Fruit fly (Drosophila melanogaster) whole organism, prepupa: Measurements from ENCODE around the gene Culd.

ENCODE experiments used
- Blimp-1 ChIP-seq: fragments of 200-800 bp; sonication (Bioruptor generic); optimal IDR thresholded peaks from 3 replicates; lab custom pipeline; 2017; ENCODE audit warnings: missing biosample characterization, missing genetic modification characterization, mild to moderate bottlenecking, moderate library complexity, missing genetic modification reagents
- CG10631 ChIP-seq: fragments of 200-800 bp; sonication (Bioruptor generic); optimal IDR thresholded peaks from 2 replicates; lab custom pipeline; 2016; ENCODE audit warnings: missing biosample characterization, missing genetic modification characterization
- CG10669 ChIP-seq: fragments of 200-800 bp; sonication (Bioruptor generic); optimal IDR thresholded peaks from 3 replicates; lab custom pipeline; 2018; ENCODE audit warnings: missing biosample characterization, mild to moderate bottlenecking, missing genetic modification characterization, moderate library complexity
- CG11762 ChIP-seq: fragments of 200-800 bp; sonication (Bioruptor generic); optimal IDR thresholded peaks from 3 replicates; lab custom pipeline; 2016; ENCODE audit warnings: missing biosample characterization, missing genetic modification characterization; ENCODE audit not compliant: insufficient read depth
- CG15336 ChIP-seq: fragments of 200-800 bp; sonication (Bioruptor generic); IDR thresholded peaks from 2 replicates; pipeline ENCODE4 v1.3.6; 2022; ENCODE audit warnings: missing biosample characterization, missing genetic modification characterization
- CG1621 ChIP-seq: fragments of 200-800 bp; sonication (Bioruptor generic); optimal IDR thresholded peaks from 3 replicates; lab custom pipeline; 2018; ENCODE audit warnings: missing biosample characterization, mild to moderate bottlenecking, missing genetic modification characterization
- CG16779 ChIP-seq: fragments of 200-800 bp; sonication (Bioruptor generic); optimal IDR thresholded peaks from 3 replicates; lab custom pipeline; 2017; ENCODE audit warnings: missing biosample characterization, mild to moderate bottlenecking, missing genetic modification characterization
- CG3032 ChIP-seq: fragments of 200-800 bp; optimal IDR thresholded peaks from 2 replicates; lab custom pipeline; 2019; ENCODE audit warnings: missing biosample characterization, mild to moderate bottlenecking, missing genetic modification characterization, moderate library complexity
- CG31627 ChIP-seq: fragments of 200-800 bp; sonication (Bioruptor generic); optimal IDR thresholded peaks from 3 replicates; lab custom pipeline; 2016; ENCODE audit warnings: missing biosample characterization, missing genetic modification characterization
- CG34406 ChIP-seq: fragments of 200-800 bp; sonication (Bioruptor generic); optimal IDR thresholded peaks from 3 replicates; lab custom pipeline; 2016; ENCODE audit warnings: missing biosample characterization, missing genetic modification characterization
- CG6163 ChIP-seq: fragments of 200-800 bp; sonication (Bioruptor generic); IDR thresholded peaks from 3 replicates; pipeline ENCODE4 v1.3.6; 2022; ENCODE audit warnings: missing biosample characterization, missing genetic modification characterization
- CG6792 ChIP-seq: fragments of 200-800 bp; sonication (Bioruptor generic); optimal IDR thresholded peaks from 3 replicates; lab custom pipeline; 2016; ENCODE audit warnings: missing biosample characterization, missing genetic modification characterization
- CG6808 ChIP-seq: fragments of 200-800 bp; sonication (Bioruptor generic); optimal IDR thresholded peaks from 3 replicates; lab custom pipeline; 2017; ENCODE audit warnings: missing biosample characterization, missing genetic modification characterization, mild to moderate bottlenecking, moderate library complexity, missing genetic modification reagents
- CG6854 ChIP-seq: fragments of 200-800 bp; sonication (Bioruptor generic); optimal IDR thresholded peaks from 2 replicates; lab custom pipeline; 2017; ENCODE audit warnings: missing biosample characterization, mild to moderate bottlenecking, missing genetic modification characterization
- CG7368 ChIP-seq: fragments of 200-800 bp; sonication (Bioruptor generic); optimal IDR thresholded peaks from 3 replicates; lab custom pipeline; 2016; ENCODE audit warnings: missing biosample characterization, missing genetic modification characterization
- CG8119 ChIP-seq: fragments of 200-800 bp; sonication (Bioruptor generic); IDR thresholded peaks from 3 replicates; pipeline ENCODE4 v1.3.6; 2022; ENCODE audit warnings: missing biosample characterization, missing genetic modification characterization
- CG8632 ChIP-seq: fragments of 200-800 bp; sonication (Bioruptor generic); optimal IDR thresholded peaks from 3 replicates; lab custom pipeline; 2016; ENCODE audit warnings: missing biosample characterization, missing genetic modification characterization
- Eip75B ChIP-seq: fragments of 200-800 bp; sonication (Bioruptor generic); optimal IDR thresholded peaks from 3 replicates; lab custom pipeline; 2016; ENCODE audit warnings: missing biosample characterization, missing genetic modification characterization
- Eip78C ChIP-seq: fragments of 200-800 bp; sonication (Bioruptor generic); peaks from one replicate; lab custom pipeline; 2016; ENCODE audit warnings: missing biosample characterization, missing genetic modification characterization
- Eip93F ChIP-seq: fragments of 200-800 bp; sonication (Bioruptor generic); optimal IDR thresholded peaks from 2 replicates; lab custom pipeline; 2016; ENCODE audit warnings: missing biosample characterization, mild to moderate bottlenecking, missing genetic modification characterization
- Ets21C ChIP-seq: fragments of 200-800 bp; sonication (Bioruptor generic); optimal IDR thresholded peaks from 3 replicates; lab custom pipeline; 2016; ENCODE audit warnings: missing biosample characterization, missing genetic modification characterization
- Ets96B ChIP-seq: fragments of 200-800 bp; optimal IDR thresholded peaks from 2 replicates; lab custom pipeline; 2019; ENCODE audit warnings: missing biosample characterization, mild to moderate bottlenecking, missing genetic modification characterization, moderate library complexity
- Gug ChIP-seq: fragments of 200-800 bp; sonication (Bioruptor generic); IDR thresholded peaks from 2 replicates; pipeline ENCODE4 v1.3.6; 2022; ENCODE audit warnings: missing biosample characterization, missing genetic modification characterization
- Hr38 ChIP-seq: sonication (Bioruptor generic); optimal IDR thresholded peaks from 2 replicates; lab custom pipeline; 2016; ENCODE audit warnings: missing biosample characterization, missing genetic modification characterization
- Hr39 ChIP-seq: fragments of 200-800 bp; sonication (Bioruptor generic); optimal IDR thresholded peaks from 2 replicates; lab custom pipeline; 2016; ENCODE audit warnings: missing biosample characterization, missing genetic modification characterization
- Lpt ChIP-seq: fragments of 200-800 bp; sonication (Bioruptor generic); optimal IDR thresholded peaks from 3 replicates; lab custom pipeline; 2016; ENCODE audit warnings: missing biosample characterization, missing genetic modification characterization
- Met ChIP-seq: fragments of 200-800 bp; sonication (Bioruptor generic); optimal IDR thresholded peaks from 3 replicates; lab custom pipeline; 2016; ENCODE audit warnings: missing biosample characterization, missing genetic modification characterization
- OdsH ChIP-seq: fragments of 200-800 bp; sonication (Bioruptor generic); optimal IDR thresholded peaks from 3 replicates; lab custom pipeline; 2016; ENCODE audit warnings: missing biosample characterization, missing genetic modification characterization
- Smox ChIP-seq: fragments of 200-800 bp; sonication (Bioruptor generic); optimal IDR thresholded peaks from 3 replicates; lab custom pipeline; 2016; ENCODE audit warnings: missing biosample characterization, missing genetic modification characterization
- Sox102F ChIP-seq: fragments of 200-800 bp; sonication (Bioruptor generic); optimal IDR thresholded peaks from 2 replicates; lab custom pipeline; 2016; ENCODE audit warnings: missing biosample characterization, mild to moderate bottlenecking, missing genetic modification characterization
- acj6 ChIP-seq: fragments of 200-800 bp; sonication (Bioruptor generic); optimal IDR thresholded peaks from 3 replicates; lab custom pipeline; 2016; ENCODE audit warnings: missing biosample characterization, missing genetic modification characterization
- cyc ChIP-seq: fragments of 200-800 bp; sonication (Bioruptor generic); optimal IDR thresholded peaks from 3 replicates; lab custom pipeline; 2016; ENCODE audit warnings: missing biosample characterization, missing genetic modification characterization
- dac ChIP-seq: fragments of 200-800 bp; sonication (Bioruptor generic); optimal IDR thresholded peaks from 2 replicates; lab custom pipeline; 2017; ENCODE audit warnings: missing biosample characterization, mild to moderate bottlenecking, missing genetic modification characterization
- dsx ChIP-seq: fragments of 200-800 bp; optimal IDR thresholded peaks from 3 replicates; lab custom pipeline; 2019; ENCODE audit warnings: missing biosample characterization, mild to moderate bottlenecking, missing genetic modification characterization, moderate library complexity; ENCODE audit not compliant: poor library complexity, severe bottlenecking
- eg ChIP-seq: fragments of 200-800 bp; sonication (Bioruptor generic); IDR thresholded peaks from 3 replicates; pipeline ENCODE4 v1.3.6; 2022; ENCODE audit warnings: missing biosample characterization, missing genetic modification characterization
- fd59A ChIP-seq: fragments of 200-800 bp; sonication (Bioruptor generic); optimal IDR thresholded peaks from 2 replicates; lab custom pipeline; 2017; ENCODE audit warnings: missing biosample characterization, mild to moderate bottlenecking, missing genetic modification characterization, missing genetic modification reagents
- fd85E ChIP-seq: fragments of 200-800 bp; sonication (Bioruptor generic); optimal IDR thresholded peaks from 3 replicates; lab custom pipeline; 2016; ENCODE audit warnings: missing biosample characterization, missing genetic modification characterization
- fkh ChIP-seq: fragments of 200-800 bp; sonication (Bioruptor generic); optimal IDR thresholded peaks from 3 replicates; lab custom pipeline; 2017; ENCODE audit warnings: missing biosample characterization, mild to moderate bottlenecking, missing genetic modification characterization, moderate library complexity
- lz ChIP-seq: fragments of 200-800 bp; sonication (Bioruptor generic); optimal IDR thresholded peaks from 3 replicates; lab custom pipeline; 2016; ENCODE audit warnings: missing biosample characterization, missing genetic modification characterization
- net ChIP-seq: fragments of 200-800 bp; sonication (Bioruptor generic); optimal IDR thresholded peaks from 3 replicates; lab custom pipeline; 2016; ENCODE audit warnings: missing biosample characterization, missing genetic modification characterization
- salr ChIP-seq, 2 experiments: fragments of 200-800 bp; sonication (Bioruptor generic); optimal IDR thresholded peaks; 3 replicates each; lab custom pipeline; 2016 to 2018; ENCODE audit warnings: missing biosample characterization in 2 of 2, missing genetic modification characterization in 2 of 2, mild to moderate bottlenecking in 1 of 2
- spab ChIP-seq: fragments of 200-800 bp; sonication (Bioruptor generic); optimal IDR thresholded peaks from 2 replicates; lab custom pipeline; 2017; ENCODE audit warnings: missing biosample characterization, mild to moderate bottlenecking, missing genetic modification characterization, missing genetic modification reagents
- svp ChIP-seq: fragments of 200-800 bp; sonication (Bioruptor generic); peaks from one replicate; lab custom pipeline; 2016; ENCODE audit warnings: missing biosample characterization, missing genetic modification characterization
- topi ChIP-seq: fragments of 200-800 bp; sonication (Bioruptor generic); optimal IDR thresholded peaks from 3 replicates; lab custom pipeline; 2016; ENCODE audit warnings: missing biosample characterization, missing genetic modification characterization
- vri ChIP-seq: fragments of 200-800 bp; sonication (Bioruptor generic); optimal IDR thresholded peaks from 3 replicates; lab custom pipeline; 2016; ENCODE audit warnings: missing biosample characterization, mild to moderate bottlenecking, missing genetic modification characterization

Gene Culd

DNA sequence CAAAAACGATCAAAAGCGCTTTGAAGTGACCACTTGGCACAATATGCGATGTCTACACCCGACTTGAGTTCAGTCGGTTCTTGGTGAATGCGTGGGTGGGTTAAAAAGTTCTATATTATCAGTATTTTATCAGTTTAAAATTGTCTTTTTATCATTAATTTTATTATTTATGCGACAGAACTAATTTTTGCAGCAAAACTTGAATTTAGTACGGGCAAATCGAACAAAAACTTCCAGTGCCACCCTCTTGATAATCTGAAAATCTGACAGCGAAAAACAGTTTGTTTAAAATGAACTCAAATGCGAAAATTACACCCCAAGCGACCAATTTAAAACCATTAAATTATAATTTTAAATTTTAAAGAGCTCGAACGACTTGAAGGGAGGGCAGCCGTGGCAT is 14.8 kb upstream of the Culd start (continued):
- TF ChIP-seq acj6 (GFP tag; lab: Kevin White, UChicago) (peak; percentile 10), CG8119 (GFP tag; lab: Robert Waterston, UW) (no peak), Blimp-1 (GFP tag; lab: Kevin White, UChicago) (peak; percentile 9), lz (GFP tag; lab: Kevin White, UChicago) (peak; percentile 57), Eip93F (GFP tag; lab: Kevin White, UChicago) (no peak), CG6792 (GFP tag; lab: Kevin White, UChicago) (no peak), dac (GFP tag; lab: Kevin White, UChicago) (no peak), vri (peak; percentile 58), salr (GFP tag; optimal IDR thresholded peaks at IDR 0.05; lab: Kevin White, UChicago) (no peak), fd59A (GFP tag; lab: Kevin White, UChicago) (no peak), Eip75B (no peak)
- TF ChIP-seq, all 60 proteins: peak for 20

DNA sequence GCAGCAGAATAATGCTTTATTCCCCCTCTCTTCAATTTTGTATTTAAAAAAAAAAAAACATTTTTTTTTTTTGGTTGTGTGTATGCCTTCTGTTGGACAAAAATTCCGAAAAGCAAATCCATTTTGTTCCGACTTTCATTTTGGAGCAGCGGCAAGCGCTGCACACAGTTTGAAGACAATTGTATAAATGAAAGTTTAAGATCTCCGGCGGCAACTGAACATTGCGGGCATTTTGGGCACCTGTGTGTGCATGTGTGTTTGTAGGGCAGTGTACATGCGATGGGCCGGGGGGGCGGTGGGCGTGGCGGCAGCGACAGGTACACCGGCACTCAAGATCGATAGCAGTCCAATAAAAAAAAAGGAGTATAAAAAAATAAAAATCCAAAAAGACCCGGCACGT is 13.4 kb upstream of the Culd start:
- no peak for TF ChIP-seq Lpt
- TF ChIP-seq CG7368 = no peak
- peak; percentile 0 for TF ChIP-seq Sox102F (GFP tag; lab: Kevin White, UChicago)
- peak; percentile 50 for TF ChIP-seq svp (GFP tag; lab: Kevin White, UChicago)
- TF ChIP-seq CG6854 (GFP tag; lab: Kevin White, UChicago) = peak; percentile 18
- peak; percentile 79 for TF ChIP-seq Blimp-1 (GFP tag; lab: Kevin White, UChicago)
- peak; percentile 8 for TF ChIP-seq Eip78C (GFP tag; lab: Kevin White, UChicago)

DNA sequence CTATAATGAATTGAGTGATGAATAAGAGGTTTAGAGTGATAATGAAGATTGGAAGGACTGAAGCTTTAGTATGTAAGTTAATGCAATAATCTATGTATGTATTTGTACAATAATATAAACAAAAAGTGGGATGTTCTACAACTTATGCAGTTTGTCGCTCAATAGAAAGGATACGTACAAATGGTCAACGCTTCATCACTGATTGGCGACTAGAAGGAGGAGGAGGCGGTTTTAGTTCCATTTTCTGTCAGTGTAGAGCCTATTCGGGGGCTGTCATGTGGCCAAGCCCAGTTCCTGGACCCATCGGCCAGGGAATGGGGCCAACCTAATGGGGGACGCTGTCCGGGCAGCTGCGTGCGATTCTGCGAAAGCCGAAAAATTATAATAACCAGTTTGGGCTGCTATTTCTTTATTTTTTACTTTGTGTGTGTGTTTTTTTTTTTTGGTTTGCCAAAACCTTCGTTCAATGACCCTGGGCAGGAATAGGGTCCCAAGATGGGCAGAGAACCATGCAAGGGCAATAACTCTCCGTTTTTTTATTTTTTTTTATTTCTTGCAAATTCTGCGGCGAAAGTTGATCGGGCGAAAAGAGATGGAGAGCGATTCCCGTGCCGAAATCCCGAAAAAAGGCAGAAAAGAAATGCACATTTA is 12.7 kb upstream of the Culd start:
- TF ChIP-seq Sox102F (GFP tag; lab: Kevin White, UChicago) (peak; percentile 60), acj6 (GFP tag; lab: Kevin White, UChicago) (peak; percentile 35), Lpt (no peak), CG6163 (GFP tag; lab: Robert Waterston, UW) (peak; percentile 54; the same call in 1 of the 3 replicates), CG31627 (GFP tag; lab: Kevin White, UChicago) (peak; percentile 78), Met (GFP tag; lab: Kevin White, UChicago) (peak; percentile 84), CG1621 (tag; lab: Kevin White, UChicago) (no peak), Ets96B (tag; lab: Kevin White, UChicago) (no peak), CG7368 (no peak), eg (GFP tag; lab: Robert Waterston, UW) (no peak), CG8632 (GFP tag; lab: Kevin White, UChicago) (peak; percentile 3), CG15336 (no peak), CG10631 (GFP tag; lab: Kevin White, UChicago) (no peak), Eip75B (no peak), CG16779 (no peak), CG6792 (GFP tag; lab: Kevin White, UChicago) (peak; percentile 22), Eip93F (GFP tag; lab: Kevin White, UChicago) (peak; percentile 2), salr (GFP tag; optimal IDR thresholded peaks at IDR 0.05; lab: Kevin White, UChicago) (no peak), fd59A (GFP tag; lab: Kevin White, UChicago) (no peak), CG6808 (GFP tag; lab: Kevin White, UChicago) (no peak), Hr38 (GFP tag; lab: Kevin White, UChicago) (no peak), CG8119 (GFP tag; lab: Robert Waterston, UW) (no peak), dsx (GFP tag; lab: Kevin White, UChicago) (no peak), Blimp-1 (GFP tag; lab: Kevin White, UChicago) (no peak), OdsH (no peak), Ets21C (GFP tag; lab: Kevin White, UChicago) (peak; percentile 48), Eip78C (GFP tag; lab: Kevin White, UChicago) (peak; percentile 60), CG3032 (no peak), Smox (GFP tag; lab: Kevin White, UChicago) (peak; percentile 76), cyc (GFP tag; lab: Kevin White, UChicago) (peak; percentile 77), Hr39 (GFP tag; lab: Kevin White, UChicago) (peak; percentile 75), lz (GFP tag; lab: Kevin White, UChicago) (peak; percentile 56), CG11762 (GFP tag; lab: Kevin White, UChicago) (no peak), CG34406 (GFP tag; lab: Kevin White, UChicago) (no peak), fkh (GFP tag; lab: Kevin White, UChicago) (no peak), Gug (GFP tag; lab: Robert Waterston, UW) (no peak), net (GFP tag; lab: Kevin White, UChicago) (no peak), fd85E (no peak), CG10669 (GFP tag; lab: Kevin White, UChicago) (no peak), spab (no peak), topi (GFP tag; lab: Kevin White, UChicago) (peak; percentile 83)
